Fruit fly (Drosophila melanogaster) whole organism, pupa: Measurements from ENCODE around the gene Ing5.

Experiments
- CG10348 ChIP-seq: fragments of 200-800 bp; sonication (Bioruptor generic); IDR thresholded peaks from 2 replicates; pipeline ENCODE4 v1.3.6; 2022; ENCODE audit warnings: missing biosample characterization, missing genetic modification characterization
- CG12605 ChIP-seq: fragments of 200-800 bp; sonication (Bioruptor generic); IDR thresholded peaks from 2 replicates; pipeline ENCODE4 v1.3.6; 2022; ENCODE audit warnings: missing biosample characterization, missing genetic modification characterization
- CG13204 ChIP-seq: fragments of 200-800 bp; sonication (Bioruptor generic); optimal IDR thresholded peaks from 2 replicates; lab custom pipeline; 2018; ENCODE audit warnings: missing biosample characterization, mild to moderate bottlenecking, missing genetic modification characterization, moderate library complexity
- CG14655 ChIP-seq: fragments of 200-800 bp; sonication (Bioruptor generic); optimal IDR thresholded peaks from 3 replicates; lab custom pipeline; 2017; ENCODE audit warnings: mild to moderate bottlenecking, missing biosample characterization, missing genetic modification reagents, missing genetic modification characterization
- CG32121 ChIP-seq: fragments of 200-800 bp; sonication (Bioruptor generic); IDR thresholded peaks from 2 replicates; pipeline ENCODE4 v1.3.6; 2022; ENCODE audit warnings: missing biosample characterization, missing genetic modification characterization
- CG34367 ChIP-seq: fragments of 200-800 bp; sonication (Bioruptor generic); optimal IDR thresholded peaks from 2 replicates; lab custom pipeline; 2018; ENCODE audit warnings: missing biosample characterization, mild to moderate bottlenecking, missing genetic modification characterization
- D1 ChIP-seq: fragments of 200-800 bp; sonication (Bioruptor generic); optimal IDR thresholded peaks from 2 replicates; lab custom pipeline; 2018; ENCODE audit warnings: missing biosample characterization, mild to moderate bottlenecking, missing genetic modification characterization, moderate library complexity
- EcR ChIP-seq: fragments of 200-800 bp; sonication (Bioruptor generic); optimal IDR thresholded peaks from 3 replicates; lab custom pipeline; 2019; ENCODE audit warnings: missing biosample characterization, missing genetic modification characterization, mild to moderate bottlenecking, moderate library complexity, missing genetic modification reagents
- Ets98B ChIP-seq: fragments of 200-800 bp; sonication (Bioruptor generic); IDR thresholded peaks from 2 replicates; pipeline ENCODE4 v1.3.6; 2022; ENCODE audit warnings: missing biosample characterization, missing genetic modification characterization
- Pif1A ChIP-seq: fragments of 200-800 bp; sonication (Bioruptor generic); optimal IDR thresholded peaks from 3 replicates; lab custom pipeline; 2016; ENCODE audit warnings: missing biosample characterization, missing genetic modification characterization
- Pif1B ChIP-seq: fragments of 200-800 bp; sonication (Bioruptor generic); optimal IDR thresholded peaks from 3 replicates; lab custom pipeline; 2016; ENCODE audit warnings: missing biosample characterization, missing genetic modification characterization
- Snoo ChIP-seq: fragments of 200-800 bp; sonication (Bioruptor generic); optimal IDR thresholded peaks from 3 replicates; lab custom pipeline; 2017; ENCODE audit warnings: missing biosample characterization, mild to moderate bottlenecking, missing genetic modification characterization, inconsistent platforms
- gl ChIP-seq: fragments of 200-800 bp; sonication (Bioruptor generic); optimal IDR thresholded peaks from 2 replicates; lab custom pipeline; 2018; ENCODE audit warnings: missing biosample characterization, mild to moderate bottlenecking, missing genetic modification characterization
- rn ChIP-seq: fragments of 200-800 bp; sonication (Bioruptor generic); IDR thresholded peaks from 2 replicates; pipeline ENCODE4 v1.3.6; 2022; ENCODE audit warnings: missing biosample characterization, missing genetic modification characterization

- TF ChIP-seq Pif1B (GFP tag; lab: Kevin White, UChicago) (peak; percentile 71), CG13204 (GFP tag; lab: Kevin White, UChicago) (no peak), Snoo (tag; lab: Kevin White, UChicago) (peak; percentile 74), Ets98B (GFP tag; lab: Robert Waterston, UW) (peak; percentile 83), D1 (peak; percentile 58), EcR (GFP tag; lab: Kevin White, UChicago) (no peak), gl (tag; lab: Kevin White, UChicago) (peak; percentile 25), CG32121 (GFP tag; lab: Robert Waterston, UW) (peak; percentile 59), rn (GFP tag; lab: Robert Waterston, UW) (peak; percentile 41; the same call in 1 of the 2 replicates), CG10348 (GFP tag; lab: Robert Waterston, UW) (no peak), CG12605 (peak; percentile 63), CG34367 (tag; lab: Kevin White, UChicago) (peak; percentile 59), Pif1A (GFP tag; lab: Kevin White, UChicago) (peak; percentile 84), CG14655 (GFP tag; lab: Kevin White, UChicago) (no peak)
Observed at dm6 chr2L:13368940-13369339, 18.2 kb downstream of the Ing5 start, which contains the start of gene CG31855.
